Worm (Caenorhabditis elegans) whole organism, L1 larva: ENCODE results near the gene otpl-6.

Source experiments
- ama-1 ChIP-seq: fragments of 150-350 bp; optimal IDR thresholded peaks from 2 replicates; lab custom pipeline; 2014
- fkh-10 ChIP-seq: sonication (generic microtip); optimal IDR thresholded peaks from 2 replicates; lab custom pipeline; 2017; ENCODE audit warnings: missing biosample characterization, missing genetic modification reagents, missing genetic modification characterization
- grh-1 ChIP-seq: fragments of 200-800 bp; sonication (Bioruptor generic); IDR thresholded peaks from 2 replicates; pipeline ENCODE4 v1.3.6; 2022; ENCODE audit warnings: missing genetic modification reagents, missing genetic modification characterization, missing compliant biosample characterization
- lin-13 ChIP-seq: fragments of 150-350 bp; optimal IDR thresholded peaks from 2 replicates; lab custom pipeline; 2014; ENCODE audit warnings: missing biosample characterization, missing genetic modification reagents, missing genetic modification characterization
- nhr-11 ChIP-seq: fragments of 150-350 bp; optimal IDR thresholded peaks from 2 replicates; lab custom pipeline; 2014; ENCODE audit warnings: missing biosample characterization, missing genetic modification characterization
- nhr-12 ChIP-seq: sonication (generic microtip); optimal IDR thresholded peaks from 2 replicates; lab custom pipeline; 2017; ENCODE audit warnings: missing biosample characterization, missing genetic modification characterization
- nhr-28 ChIP-seq: fragments of 150-350 bp; optimal IDR thresholded peaks from 2 replicates; lab custom pipeline; 2014; ENCODE audit warnings: missing biosample characterization, missing genetic modification characterization
- unc-62 ChIP-seq: fragments of 150-350 bp; optimal IDR thresholded peaks from 2 replicates; lab custom pipeline; 2014; ENCODE audit warnings: missing biosample characterization, missing genetic modification reagents, missing genetic modification characterization

DNA sequence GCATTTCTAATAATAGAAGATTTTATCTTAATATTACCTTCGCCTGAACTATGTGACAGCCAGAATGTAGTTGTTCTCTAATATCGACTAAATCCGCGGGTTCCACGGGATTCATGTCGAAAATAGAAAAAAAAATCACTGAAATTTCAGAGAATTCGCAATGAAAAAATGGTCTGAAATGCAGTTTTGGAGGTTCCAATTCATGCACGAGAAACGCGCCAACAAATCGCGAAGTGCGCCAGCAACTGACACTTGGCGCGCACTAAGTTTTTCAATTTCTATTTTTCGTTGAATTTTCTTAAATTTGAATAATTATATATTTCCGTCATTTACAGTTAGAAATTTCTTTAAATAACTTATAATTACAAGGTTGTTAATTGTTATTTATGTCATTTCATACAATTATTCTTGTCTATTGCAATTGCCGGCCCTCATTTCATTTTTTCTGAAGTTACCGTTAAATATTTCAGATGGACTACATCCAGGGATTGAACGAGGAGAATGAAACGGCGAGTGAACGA is 44.0 kb downstream of the otpl-6 start, which contains the start of the genes F25G6.9 and symk-1:
- no peak for TF ChIP-seq nhr-28
- TF ChIP-seq nhr-11 (tag; lab: Kevin White, UChicago) = peak; percentile 20
- TF ChIP-seq unc-62 (GFP tag; lab: Kevin White, UChicago) = no peak
- no peak for TF ChIP-seq nhr-12
- no peak for TF ChIP-seq ama-1 (lab: Kevin White, UChicago)
- TF ChIP-seq grh-1 (GFP tag; lab: Robert Waterston, UW) = peak; percentile 44
- no peak for TF ChIP-seq fkh-10 (GFP tag; lab: Kevin White, UChicago)
- peak; percentile 41 for TF ChIP-seq lin-13 (GFP tag; lab: Kevin White, UChicago)
